Worm (Caenorhabditis elegans) whole organism, late embryonic: ENCODE data around the gene sqt-3.

ENCODE experiments used
- C08G9.2 ChIP-seq: sonication (generic microtip); optimal IDR thresholded peaks from 2 replicates; lab custom pipeline; 2016; ENCODE audit warnings: mild to moderate bottlenecking, missing genetic modification characterization, moderate library complexity, missing compliant biosample characterization
- C38D4.7 ChIP-seq: fragments of 200-800 bp; sonication (Bioruptor generic); optimal IDR thresholded peaks from 2 replicates; lab custom pipeline; 2018; ENCODE audit warnings: mild to moderate bottlenecking, missing genetic modification characterization, moderate library complexity, missing compliant biosample characterization
- F13H6.1 ChIP-seq: sonication (generic microtip); optimal IDR thresholded peaks from 2 replicates; lab custom pipeline; 2016; ENCODE audit warnings: missing genetic modification characterization, missing compliant biosample characterization
- K02D7.2 ChIP-seq: sonication (generic microtip); optimal IDR thresholded peaks from 2 replicates; lab custom pipeline; 2017; ENCODE audit warnings: mild to moderate bottlenecking, missing genetic modification characterization, missing compliant biosample characterization
- T23F11.4 ChIP-seq: fragments of 200-800 bp; sonication (Bioruptor generic); optimal IDR thresholded peaks from 2 replicates; lab custom pipeline; 2018; ENCODE audit warnings: mild to moderate bottlenecking, missing genetic modification characterization, missing compliant biosample characterization
- ama-1 ChIP-seq: fragments of 150-350 bp; optimal IDR thresholded peaks from 2 replicates; lab custom pipeline; 2014
- ceh-31 ChIP-seq: sonication (generic microtip); optimal IDR thresholded peaks from 2 replicates; lab custom pipeline; 2016; ENCODE audit warnings: missing genetic modification characterization, missing compliant biosample characterization
- che-1 ChIP-seq: sonication (generic microtip); optimal IDR thresholded peaks from 2 replicates; lab custom pipeline; 2016; ENCODE audit warnings: mild to moderate bottlenecking, missing genetic modification characterization, missing compliant biosample characterization
- dmd-4 ChIP-seq: sonication (generic microtip); optimal IDR thresholded peaks from 2 replicates; lab custom pipeline; 2016; ENCODE audit warnings: borderline replicate concordance, missing genetic modification characterization, missing compliant biosample characterization
- elt-2 ChIP-seq: sonication (generic microtip); optimal IDR thresholded peaks from 2 replicates; lab custom pipeline; 2016; ENCODE audit warnings: missing genetic modification reagents, missing genetic modification characterization, missing compliant biosample characterization
- fkh-6 ChIP-seq: sonication (generic microtip); optimal IDR thresholded peaks from 2 replicates; lab custom pipeline; 2016; ENCODE audit warnings: missing genetic modification characterization, missing compliant biosample characterization
- gmeb-2 ChIP-seq: sonication (generic microtip); optimal IDR thresholded peaks from 2 replicates; lab custom pipeline; 2016; ENCODE audit warnings: missing genetic modification characterization, inconsistent platforms, missing compliant biosample characterization
- hlh-15 ChIP-seq: sonication (generic microtip); optimal IDR thresholded peaks from 2 replicates; lab custom pipeline; 2016; ENCODE audit warnings: missing genetic modification characterization, missing compliant biosample characterization
- hlh-30 ChIP-seq: sonication (generic microtip); optimal IDR thresholded peaks from 2 replicates; lab custom pipeline; 2017; ENCODE audit warnings: antibody characterized with exemption, missing genetic modification characterization, missing compliant biosample characterization; ENCODE audit not compliant: insufficient read depth
- hlh-6 ChIP-seq: sonication (generic microtip); optimal IDR thresholded peaks from 2 replicates; lab custom pipeline; 2016; ENCODE audit warnings: missing genotype, missing genetic modification characterization, missing compliant biosample characterization
- lin-11 ChIP-seq: fragments of 200-800 bp; sonication (Bioruptor generic); optimal IDR thresholded peaks from 2 replicates; lab custom pipeline; 2018; ENCODE audit warnings: mild to moderate bottlenecking, missing genetic modification characterization, missing compliant biosample characterization
- nfya-1 ChIP-seq: sonication (generic microtip); optimal IDR thresholded peaks from 2 replicates; lab custom pipeline; 2017; ENCODE audit warnings: missing genetic modification characterization, mild to moderate bottlenecking, missing compliant biosample characterization, antibody characterized with exemption, moderate library complexity
- nhr-11 ChIP-seq: fragments of 150-350 bp; optimal IDR thresholded peaks from 2 replicates; lab custom pipeline; 2014; ENCODE audit warnings: missing biosample characterization, missing genetic modification characterization
- odd-2 ChIP-seq: sonication (generic microtip); optimal IDR thresholded peaks from 2 replicates; lab custom pipeline; 2017; ENCODE audit warnings: antibody characterized with exemption, mild to moderate bottlenecking, missing genetic modification characterization, missing compliant biosample characterization
- pag-3 ChIP-seq: sonication (generic microtip); optimal IDR thresholded peaks from 2 replicates; lab custom pipeline; 2016; ENCODE audit warnings: missing compliant biosample characterization, missing genetic modification characterization, borderline replicate concordance
- pax-1 ChIP-seq: fragments of 150-350 bp; optimal IDR thresholded peaks from 2 replicates; lab custom pipeline; 2014; ENCODE audit warnings: missing biosample characterization, missing genetic modification characterization
- pha-2 ChIP-seq: sonication (generic microtip); optimal IDR thresholded peaks from 2 replicates; lab custom pipeline; 2017; ENCODE audit warnings: mild to moderate bottlenecking, missing genetic modification characterization, missing compliant biosample characterization
- pros-1 ChIP-seq: fragments of 150-350 bp; optimal IDR thresholded peaks from 2 replicates; lab custom pipeline; 2014; ENCODE audit warnings: missing biosample characterization, missing genetic modification reagents, missing genetic modification characterization
- ref-2 ChIP-seq: sonication (generic microtip); optimal IDR thresholded peaks from 2 replicates; lab custom pipeline; 2016; ENCODE audit warnings: missing genetic modification characterization, missing compliant biosample characterization
- rnt-1 ChIP-seq: sonication (generic microtip); optimal IDR thresholded peaks from 2 replicates; lab custom pipeline; 2016; ENCODE audit warnings: missing genetic modification characterization, missing compliant biosample characterization
- sdc-2 ChIP-seq: sonication (generic microtip); optimal IDR thresholded peaks from 2 replicates; lab custom pipeline; 2016; ENCODE audit warnings: missing genotype, missing genetic modification characterization, missing compliant biosample characterization
- sox-4 ChIP-seq: sonication (generic microtip); optimal IDR thresholded peaks from 2 replicates; lab custom pipeline; 2017; ENCODE audit warnings: mild to moderate bottlenecking, missing genetic modification characterization, inconsistent platforms, missing compliant biosample characterization
- tbx-2 ChIP-seq: sonication (generic microtip); optimal IDR thresholded peaks from 2 replicates; lab custom pipeline; 2016; ENCODE audit warnings: missing genetic modification characterization, missing compliant biosample characterization
- tbx-7 ChIP-seq: sonication (generic microtip); optimal IDR thresholded peaks from 2 replicates; lab custom pipeline; 2016; ENCODE audit warnings: missing genotype, missing genetic modification characterization, missing compliant biosample characterization
- unc-42 ChIP-seq: sonication (generic microtip); optimal IDR thresholded peaks from 2 replicates; lab custom pipeline; 2016; ENCODE audit warnings: missing genotype, missing genetic modification characterization, missing compliant biosample characterization
- zip-5 ChIP-seq: sonication (generic microtip); optimal IDR thresholded peaks from 2 replicates; lab custom pipeline; 2016; ENCODE audit warnings: missing genetic modification characterization, missing compliant biosample characterization
- ztf-16 ChIP-seq: sonication (generic microtip); optimal IDR thresholded peaks from 2 replicates; lab custom pipeline; 2017; ENCODE audit warnings: missing genetic modification characterization, missing compliant biosample characterization

Gene sqt-3

ce11 chrV:12352881-12353280 is 336 bp downstream of the sqt-3 start:
- peak; percentile 79 for TF ChIP-seq ama-1
- no peak for TF ChIP-seq C08G9.2 (tag; lab: Kevin White, UChicago)
- no peak for TF ChIP-seq dmd-4 (tag; lab: Kevin White, UChicago)
- no peak for TF ChIP-seq zip-5 (tag; lab: Kevin White, UChicago)
- peak; percentile 8 for TF ChIP-seq pha-2 (tag; lab: Kevin White, UChicago)
- TF ChIP-seq K02D7.2: no peak
- no peak for TF ChIP-seq C38D4.7 (GFP tag; lab: Kevin White, UChicago)

ce11 chrV:12353505-12353904 is 960 bp downstream of the sqt-3 start:
- TF ChIP-seq hlh-6 (tag; lab: Kevin White, UChicago): peak; percentile 53
- peak; percentile 11 for TF ChIP-seq fkh-6
- TF ChIP-seq C08G9.2 (tag; lab: Kevin White, UChicago): no peak
- no peak for TF ChIP-seq zip-5 (tag; lab: Kevin White, UChicago)
- TF ChIP-seq dmd-4 (tag; lab: Kevin White, UChicago): peak; percentile 7
- TF ChIP-seq sdc-2 (tag; lab: Kevin White, UChicago): peak; percentile 18
- TF ChIP-seq odd-2 (tag; lab: Kevin White, UChicago): no peak
- no peak for TF ChIP-seq T23F11.4 (GFP tag; lab: Kevin White, UChicago)

ce11 chrV:12354193-12354830 is 1.8 kb downstream of the sqt-3 start:
- TF ChIP-seq ama-1 (peak; percentile 91), rnt-1 (peak; percentile 20), lin-11 (tag; lab: Kevin White, UChicago) (no peak)

- TF ChIP-seq C08G9.2 (tag; lab: Kevin White, UChicago): no peak
- TF ChIP-seq ceh-31 (tag; lab: Kevin White, UChicago): no peak
- no peak for TF ChIP-seq unc-42 (tag; lab: Kevin White, UChicago)
- TF ChIP-seq elt-2 (tag; lab: Kevin White, UChicago): no peak
- TF ChIP-seq hlh-30 (tag; lab: Kevin White, UChicago): no peak
- no peak for TF ChIP-seq pha-2 (tag; lab: Kevin White, UChicago)
- no peak for TF ChIP-seq ztf-16 (tag; lab: Kevin White, UChicago)
- TF ChIP-seq sox-4: no peak
- no peak for TF ChIP-seq nfya-1 (tag; lab: Kevin White, UChicago)
- no peak for TF ChIP-seq ama-1
These were observed 5.1 kb downstream of the sqt-3 start for ce11 chrV:12357632-12358031.

- TF ChIP-seq F13H6.1 (tag; lab: Kevin White, UChicago): no peak
- TF ChIP-seq gmeb-2 (tag; lab: Kevin White, UChicago): no peak
- no peak for TF ChIP-seq pag-3 (tag; lab: Kevin White, UChicago)
- TF ChIP-seq tbx-7 (tag; lab: Kevin White, UChicago): no peak
These were observed 5.8 kb downstream of the sqt-3 start, which contains the start of gene F23H12.5 for ce11 chrV:12358347-12358746. TSS of gene F23H12.5 (plus strand) at chrV:12358647.

- no peak for TF ChIP-seq zip-5 (tag; lab: Kevin White, UChicago)
- TF ChIP-seq hlh-15 (tag; lab: Kevin White, UChicago): no peak
These were observed 9.1 kb downstream of the sqt-3 start, which contains the start of gene fipr-1 for ce11 chrV:12361644-12362043. TSS of gene fipr-1 (minus strand) at chrV:12361744.

ce11 chrV:12365104-12365503 is 12.6 kb downstream of the sqt-3 start, which contains the start of gene fipr-2:
TSS of gene fipr-2 (plus strand) at chrV:12365348.
- TF ChIP-seq che-1 (tag; lab: Kevin White, UChicago) (no peak), sdc-2 (tag; lab: Kevin White, UChicago) (no peak), T23F11.4 (GFP tag; lab: Kevin White, UChicago) (no peak), zip-5 (tag; lab: Kevin White, UChicago) (no peak), pax-1 (tag; lab: Kevin White, UChicago) (no peak), tbx-2 (tag; lab: Kevin White, UChicago) (no peak), ref-2 (tag; lab: Kevin White, UChicago) (no peak), nhr-11 (tag; lab: Kevin White, UChicago) (no peak), pros-1 (tag; lab: Kevin White, UChicago) (no peak), unc-42 (tag; lab: Kevin White, UChicago) (no peak)
